Fruit fly (Drosophila melanogaster) whole organism, prepupa: ENCODE data around the gene CG3285.

Source experiments
- CG16779 ChIP-seq: fragments of 200-800 bp; sonication (Bioruptor generic); optimal IDR thresholded peaks from 3 replicates; lab custom pipeline; 2017; ENCODE audit warnings: missing biosample characterization, mild to moderate bottlenecking, missing genetic modification characterization
- CG31627 ChIP-seq: fragments of 200-800 bp; sonication (Bioruptor generic); optimal IDR thresholded peaks from 3 replicates; lab custom pipeline; 2016; ENCODE audit warnings: missing biosample characterization, missing genetic modification characterization
- CG7368 ChIP-seq: fragments of 200-800 bp; sonication (Bioruptor generic); optimal IDR thresholded peaks from 3 replicates; lab custom pipeline; 2016; ENCODE audit warnings: missing biosample characterization, missing genetic modification characterization
- Eip75B ChIP-seq: fragments of 200-800 bp; sonication (Bioruptor generic); optimal IDR thresholded peaks from 3 replicates; lab custom pipeline; 2016; ENCODE audit warnings: missing biosample characterization, missing genetic modification characterization
- Ets21C ChIP-seq: fragments of 200-800 bp; sonication (Bioruptor generic); optimal IDR thresholded peaks from 3 replicates; lab custom pipeline; 2016; ENCODE audit warnings: missing biosample characterization, missing genetic modification characterization
- Smox ChIP-seq: fragments of 200-800 bp; sonication (Bioruptor generic); optimal IDR thresholded peaks from 3 replicates; lab custom pipeline; 2016; ENCODE audit warnings: missing biosample characterization, missing genetic modification characterization
- esn ChIP-seq: fragments of 200-800 bp; sonication (Bioruptor generic); optimal IDR thresholded peaks from 2 replicates; lab custom pipeline; 2016; ENCODE audit warnings: missing biosample characterization, mild to moderate bottlenecking, missing genetic modification characterization, moderate library complexity
- fd59A ChIP-seq: fragments of 200-800 bp; sonication (Bioruptor generic); optimal IDR thresholded peaks from 2 replicates; lab custom pipeline; 2017; ENCODE audit warnings: missing biosample characterization, mild to moderate bottlenecking, missing genetic modification characterization, missing genetic modification reagents
- pdm3 ChIP-seq: fragments of 200-800 bp; sonication (Bioruptor generic); optimal IDR thresholded peaks from 3 replicates; lab custom pipeline; 2016; ENCODE audit warnings: missing biosample characterization, missing genetic modification characterization

dm6 chr2L:3299803-3300202, 30.9 kb upstream of the CG3285 start:
- TF ChIP-seq CG16779 (tag; lab: Kevin White, UChicago) (no peak), CG7368 (GFP tag; lab: Kevin White, UChicago) (no peak), esn (GFP tag; lab: Kevin White, UChicago) (no peak), fd59A (GFP tag; lab: Kevin White, UChicago) (no peak), Eip75B (GFP tag; lab: Kevin White, UChicago) (no peak), pdm3 (GFP tag; lab: Kevin White, UChicago) (peak; percentile 11), Smox (GFP tag; lab: Kevin White, UChicago) (no peak), Ets21C (no peak), CG31627 (GFP tag; lab: Kevin White, UChicago) (no peak)
